Worm (Caenorhabditis elegans) whole organism, L4/young adult: ENCODE data around the gene srh-171.
"Not testable (repeated sequence)": the region's sequence is repeated elsewhere in the genome, so short reads cannot be mapped to it uniquely, and the experiment has no call there.

Experiments used
- W03F9.2 ChIP-seq: fragments of 150-350 bp; optimal IDR thresholded peaks from 2 replicates; lab custom pipeline; 2014; ENCODE audit warnings: missing biosample characterization, missing genetic modification characterization
- dao-5 ChIP-seq: sonication (generic microtip); optimal IDR thresholded peaks from 2 replicates; lab custom pipeline; 2016; ENCODE audit warnings: missing genotype, missing genetic modification characterization, moderate library complexity, missing compliant biosample characterization
- him-1 ChIP-seq: sonication (generic microtip); optimal IDR thresholded peaks from 2 replicates; lab custom pipeline; 2016; ENCODE audit warnings: missing genotype, missing genetic modification reagents, missing genetic modification characterization, missing compliant biosample characterization

DNA sequence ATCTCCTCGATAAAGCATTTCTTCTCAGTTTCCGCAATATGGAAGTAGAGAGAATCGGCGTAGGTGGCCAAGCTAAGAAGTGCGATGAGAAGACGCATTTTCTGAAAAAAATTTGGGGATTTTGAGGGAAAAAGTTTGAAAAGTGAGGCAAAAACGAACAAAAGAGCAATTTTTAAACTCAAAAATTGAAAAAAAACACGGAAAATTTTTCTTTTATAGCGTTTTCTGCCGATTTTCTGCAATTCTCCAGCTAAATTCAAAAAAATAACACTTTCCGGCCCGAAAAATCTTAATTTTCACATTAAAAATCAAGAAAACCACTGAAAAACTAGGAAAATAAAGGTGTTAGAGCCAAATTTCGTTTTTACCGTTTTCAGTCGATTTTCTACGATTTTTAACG is 16.5 kb upstream of the srh-171 start, which contains the start of gene tmed-4:
- not testable (repeated sequence) for TF ChIP-seq him-1, W03F9.2, dao-5 (tag; lab: Kevin White, UChicago)
